Fruit fly (Drosophila melanogaster): ENCODE data around the gene Ubr3.

Ubr3 gene

DNA sequence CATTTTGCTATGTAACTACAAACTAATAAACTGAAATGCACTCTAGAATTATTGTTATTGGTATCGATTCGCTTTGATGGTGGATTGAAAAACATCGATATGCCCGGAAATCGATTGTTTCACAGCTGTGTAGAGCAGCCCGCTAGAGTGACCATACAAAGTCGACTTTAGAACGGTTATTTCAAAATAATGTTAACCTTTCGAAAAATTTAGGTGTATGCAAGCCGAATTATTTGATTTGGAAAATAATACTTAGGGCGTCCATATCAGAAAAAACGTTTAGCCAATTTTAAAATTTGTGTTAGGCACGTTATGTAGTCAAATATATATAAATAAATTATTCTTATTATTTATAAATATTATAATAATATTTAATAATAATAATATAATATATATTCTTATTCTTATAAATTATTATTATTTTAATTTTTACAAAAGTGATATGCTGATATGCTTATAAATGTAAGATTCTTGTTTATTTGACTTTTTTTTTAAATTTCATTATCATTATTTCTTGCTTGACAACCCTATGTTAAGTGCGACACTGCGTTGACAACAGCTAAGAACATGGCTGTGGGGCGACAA, 32.6 kb downstream of the Ubr3 start, which contains the start of gene sws (continued):
- TF ChIP-seq Spps (tag; optimal IDR thresholded peaks at IDR 0.05) (no peak), insv (GFP tag; optimal IDR thresholded peaks at IDR 0.05) (no peak), grn (GFP tag; optimal IDR thresholded peaks at IDR 0.05) (no peak), CG6654 (GFP tag; optimal IDR thresholded peaks at IDR 0.05) (no peak), Sin3A (optimal IDR thresholded peaks at IDR 0.05) (no peak), CG5245 (GFP tag; optimal IDR thresholded peaks at IDR 0.05) (no peak), hb (GFP tag; IDR thresholded peaks at IDR 0.05; ENCODE audit: partially characterized antibody) (no peak; the same call in 2 of the 3 replicates), CG14710 (tag; optimal IDR thresholded peaks at IDR 0.05) (peak; percentile 61), Awh (GFP tag; IDR thresholded peaks at IDR 0.05) (no peak), GATAe (GFP tag; conservative IDR thresholded peaks at IDR 0.05) (no peak), CrebB (tag; optimal IDR thresholded peaks at IDR 0.05) (no peak), CoRest (tag; optimal IDR thresholded peaks at IDR 0.05) (peak; percentile 67), HLH3B (GFP tag; IDR thresholded peaks at IDR 0.05) (no peak), wek (GFP tag; optimal IDR thresholded peaks at IDR 0.05) (no peak), org-1 (GFP tag; optimal IDR thresholded peaks at IDR 0.05) (no peak), C15 (GFP tag; IDR thresholded peaks at IDR 0.05) (no peak), stwl (tag; optimal IDR thresholded peaks at IDR 0.05) (peak; percentile 28), CG10431 (GFP tag; optimal IDR thresholded peaks at IDR 0.05) (peak; percentile 4), kah (GFP tag; optimal IDR thresholded peaks at IDR 0.05) (no peak), CG4424 (GFP tag; optimal IDR thresholded peaks at IDR 0.05) (peak; percentile 10), Asciz (GFP tag; optimal IDR thresholded peaks at IDR 0.05) (no peak), run (tag; optimal IDR thresholded peaks at IDR 0.05) (no peak), CG15479 (GFP tag; optimal IDR thresholded peaks at IDR 0.05) (no peak), CG14014 (GFP tag; IDR thresholded peaks at IDR 0.05) (no peak), klu (GFP tag; IDR thresholded peaks at IDR 0.05) (no peak), Xbp1 (GFP tag; optimal IDR thresholded peaks at IDR 0.05) (peak; percentile 43), vnd (GFP tag; IDR thresholded peaks at IDR 0.05; ENCODE audit: partially characterized antibody) (peak; percentile 52; the same call in 2 of the 3 replicates), zen2 (GFP tag; IDR thresholded peaks at IDR 0.05; ENCODE audit: partially characterized antibody) (peak; percentile 50; the same call in 2 of the 3 replicates), pum (GFP tag; optimal IDR thresholded peaks at IDR 0.05) (no peak), ab (GFP tag; optimal IDR thresholded peaks at IDR 0.05) (no peak), Nf-YC (tag; optimal IDR thresholded peaks at IDR 0.05) (peak; percentile 37), peb (GFP tag; IDR thresholded peaks at IDR 0.05) (no peak), Lhr (GFP tag; optimal IDR thresholded peaks at IDR 0.05) (no peak), chinmo (GFP tag; IDR thresholded peaks at IDR 0.05; ENCODE audit: partially characterized antibody) (peak; percentile 9; the same call in 1 of the 4 replicates), CG1832 (GFP tag; optimal IDR thresholded peaks at IDR 0.05) (no peak), sd (tag; optimal IDR thresholded peaks at IDR 0.05) (no peak), CG8359 (GFP tag; optimal IDR thresholded peaks at IDR 0.05; ENCODE audit: borderline replicate concordance) (no peak), CG9932 (GFP tag; IDR thresholded peaks at IDR 0.05) (peak; percentile 40; the same call in 1 of the 2 replicates), Dbx (GFP tag; IDR thresholded peaks at IDR 0.05) (peak; percentile 38; the same call in 1 of the 3 replicates), br (optimal IDR thresholded peaks at IDR 0.05) (no peak), h (optimal IDR thresholded peaks at IDR 0.05) (no peak), CG13624 (GFP tag; optimal IDR thresholded peaks at IDR 0.05) (no peak), Dip2 (GFP tag; IDR thresholded peaks at IDR 0.05) (no peak), Meics (GFP tag; optimal IDR thresholded peaks at IDR 0.05) (peak; percentile 53), CG11695 (GFP tag; IDR thresholded peaks at IDR 0.05) (0 out of 3 replicates have a peak, but pooled peaks have one; percentile 17), bowl (GFP tag; IDR thresholded peaks at IDR 0.05) (no peak), pb (GFP tag; optimal IDR thresholded peaks at IDR 0.05) (no peak), ara (GFP tag; IDR thresholded peaks at IDR 0.05) (no peak), YL-1 (GFP tag; optimal IDR thresholded peaks at IDR 0.05) (no peak), CG9817 (tag; optimal IDR thresholded peaks at IDR 0.05) (peak; percentile 33), CG7357 (GFP tag; IDR thresholded peaks at IDR 0.05) (no peak)

Data from whole organism, embryonic.